Worm (Caenorhabditis elegans) whole organism, early embryonic: Measurements from ENCODE around the gene Y69A2AR.19.

ENCODE experiments used
- B0310.2 ChIP-seq: sonication (generic microtip); optimal IDR thresholded peaks from 2 replicates; lab custom pipeline; 2016; ENCODE audit warnings: mild to moderate bottlenecking, missing genetic modification characterization, missing compliant biosample characterization
- F13C5.2 ChIP-seq: sonication (generic microtip); optimal IDR thresholded peaks from 2 replicates; lab custom pipeline; 2017; ENCODE audit warnings: mild to moderate bottlenecking, missing genetic modification characterization, inconsistent platforms, missing compliant biosample characterization
- aly-1 ChIP-seq: sonication (generic microtip); optimal IDR thresholded peaks from 2 replicates; lab custom pipeline; 2016; ENCODE audit warnings: missing genetic modification characterization, missing compliant biosample characterization
- ama-1 ChIP-seq: fragments of 150-350 bp; optimal IDR thresholded peaks from 2 replicates; lab custom pipeline; 2014
- ceh-13 ChIP-seq: fragments of 200-800 bp; sonication (Bioruptor generic); optimal IDR thresholded peaks from 2 replicates; lab custom pipeline; 2018; ENCODE audit warnings: mild to moderate bottlenecking, missing genetic modification characterization, missing compliant biosample characterization
- ceh-36 ChIP-seq: sonication (generic microtip); optimal IDR thresholded peaks from 2 replicates; lab custom pipeline; 2016; ENCODE audit warnings: missing genetic modification characterization, inconsistent platforms, missing compliant biosample characterization
- ets-7 ChIP-seq: sonication (generic microtip); optimal IDR thresholded peaks from 2 replicates; lab custom pipeline; 2016; ENCODE audit warnings: missing genotype, missing genetic modification characterization, missing compliant biosample characterization
- flt-1 ChIP-seq: fragments of 200-800 bp; sonication (Bioruptor generic); IDR thresholded peaks from 2 replicates; pipeline ENCODE4 v1.3.6; 2022; ENCODE audit warnings: missing genetic modification characterization, missing compliant biosample characterization
- hmbx-1 ChIP-seq: sonication (generic microtip); optimal IDR thresholded peaks from 2 replicates; lab custom pipeline; 2016; ENCODE audit warnings: mild to moderate bottlenecking, missing genetic modification characterization, missing compliant biosample characterization
- hmg-4 ChIP-seq: fragments of 200-800 bp; sonication (Bioruptor generic); optimal IDR thresholded peaks from 2 replicates; lab custom pipeline; 2018; ENCODE audit warnings: mild to moderate bottlenecking, missing genetic modification characterization, missing compliant biosample characterization
- hnd-1 ChIP-seq: sonication (generic microtip); optimal IDR thresholded peaks from 2 replicates; lab custom pipeline; 2016; ENCODE audit warnings: missing genetic modification characterization, missing compliant biosample characterization
- pes-1 ChIP-seq: fragments of 200-800 bp; sonication (Bioruptor generic); IDR thresholded peaks from 2 replicates; pipeline ENCODE4 v1.3.6; 2022; ENCODE audit warnings: missing genetic modification reagents, missing genetic modification characterization, missing compliant biosample characterization
- scrt-1 ChIP-seq: fragments of 200-800 bp; sonication (Bioruptor generic); IDR thresholded peaks from 2 replicates; pipeline ENCODE4 v1.3.6; 2022; ENCODE audit warnings: missing genetic modification characterization, missing compliant biosample characterization
- sea-1 ChIP-seq: fragments of 200-800 bp; sonication (Bioruptor generic); conservative IDR thresholded peaks from 2 replicates; pipeline ENCODE4 v1.3.6; 2022; ENCODE audit warnings: missing genetic modification characterization, missing compliant biosample characterization
- tbx-11 ChIP-seq: fragments of 200-800 bp; sonication (Bioruptor generic); IDR thresholded peaks from 2 replicates; pipeline ENCODE4 v1.3.6; 2022; ENCODE audit warnings: missing genetic modification characterization, missing compliant biosample characterization
- tbx-37 ChIP-seq: fragments of 200-800 bp; sonication (Bioruptor generic); conservative IDR thresholded peaks from 2 replicates; pipeline ENCODE4 v1.3.6; 2022; ENCODE audit warnings: missing genetic modification reagents, missing genetic modification characterization, missing compliant biosample characterization
- tra-4 ChIP-seq: sonication (generic microtip); optimal IDR thresholded peaks from 2 replicates; lab custom pipeline; 2017; ENCODE audit warnings: missing genetic modification characterization, missing compliant biosample characterization

Y69A2AR.19 gene

DNA sequence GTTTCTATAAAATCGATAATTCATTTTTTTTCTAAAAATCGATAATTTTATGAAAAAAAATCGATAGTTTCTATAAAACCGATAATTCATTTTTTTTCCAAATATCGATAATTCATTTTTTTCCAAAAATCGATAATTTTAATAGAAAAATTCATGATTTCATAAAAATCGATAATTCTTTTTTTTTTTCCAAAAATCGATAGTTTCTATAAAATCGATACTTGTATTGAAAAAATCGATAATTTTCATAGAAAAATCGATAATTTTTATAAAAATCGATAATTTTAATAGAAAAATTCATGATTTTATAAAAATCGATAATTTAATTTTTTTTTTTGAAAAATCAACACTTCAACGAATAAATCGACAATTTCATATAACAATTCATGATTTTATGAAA lies 40.7 kb downstream of the Y69A2AR.19 start:
- TF ChIP-seq tbx-11 (GFP tag; lab: Robert Waterston, UW) (no peak), hmbx-1 (tag; lab: Kevin White, UChicago) (no peak), ama-1 (lab: Kevin White, UChicago) (no peak), scrt-1 (GFP tag; lab: Robert Waterston, UW) (no peak), tra-4 (no peak), tbx-37 (GFP tag; lab: Robert Waterston, UW) (no peak), aly-1 (tag; lab: Kevin White, UChicago) (no peak), ets-7 (tag; lab: Kevin White, UChicago) (no peak), sea-1 (no peak), flt-1 (no peak), ceh-36 (tag; lab: Kevin White, UChicago) (no peak), hnd-1 (no peak), B0310.2 (tag; lab: Kevin White, UChicago) (no peak)

DNA sequence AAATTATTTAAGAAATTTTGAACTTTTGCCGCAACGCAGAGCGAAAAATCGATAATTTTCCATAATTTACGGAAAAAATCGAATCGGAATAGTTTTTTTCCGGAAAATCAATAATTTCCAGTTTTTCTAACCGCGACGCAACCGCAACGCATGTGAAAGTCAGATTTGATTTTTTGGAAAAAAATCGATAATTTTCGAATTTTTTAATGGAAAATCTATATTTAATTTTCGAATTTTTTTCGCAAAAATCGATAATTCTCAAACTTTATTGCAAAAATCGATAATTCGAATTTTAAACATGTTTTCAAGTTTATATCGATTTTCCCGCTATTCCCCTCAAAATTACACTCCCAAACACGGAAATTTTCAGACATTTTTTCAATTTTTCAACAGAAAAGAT lies 41.7 kb downstream of the Y69A2AR.19 start:
- no peak for TF ChIP-seq tbx-37 (GFP tag; lab: Robert Waterston, UW)

DNA sequence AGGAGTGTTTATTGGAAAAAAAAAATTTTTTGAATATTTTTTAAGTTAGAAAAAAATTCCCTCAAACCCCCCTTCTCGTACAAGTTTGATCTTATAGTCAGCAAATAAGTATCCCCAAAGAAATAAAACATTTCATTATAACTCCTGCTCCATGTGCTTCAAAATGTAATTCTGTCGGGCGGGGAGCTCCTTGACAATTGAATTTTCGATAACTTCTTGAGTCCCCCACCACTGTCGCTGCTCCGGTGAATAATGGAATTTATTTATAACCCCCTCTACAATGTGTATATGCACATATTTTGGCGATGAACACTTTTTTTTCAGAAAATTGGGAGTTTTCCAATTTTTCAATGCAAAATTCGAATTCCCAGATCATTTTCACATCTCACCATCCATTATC lies 49.1 kb downstream of the Y69A2AR.19 start:
- TF ChIP-seq ets-7 (tag; lab: Kevin White, UChicago) (no peak), B0310.2 (tag; lab: Kevin White, UChicago) (no peak), scrt-1 (GFP tag; lab: Robert Waterston, UW) (no peak), hmg-4 (GFP tag; lab: Kevin White, UChicago) (no peak), hmbx-1 (tag; lab: Kevin White, UChicago) (no peak), hnd-1 (no peak), F13C5.2 (no peak), pes-1 (GFP tag; lab: Robert Waterston, UW) (no peak), tbx-37 (GFP tag; lab: Robert Waterston, UW) (no peak), ceh-36 (tag; lab: Kevin White, UChicago) (no peak), tra-4 (no peak), sea-1 (no peak), ceh-13 (no peak), flt-1 (no peak), aly-1 (tag; lab: Kevin White, UChicago) (no peak)

DNA sequence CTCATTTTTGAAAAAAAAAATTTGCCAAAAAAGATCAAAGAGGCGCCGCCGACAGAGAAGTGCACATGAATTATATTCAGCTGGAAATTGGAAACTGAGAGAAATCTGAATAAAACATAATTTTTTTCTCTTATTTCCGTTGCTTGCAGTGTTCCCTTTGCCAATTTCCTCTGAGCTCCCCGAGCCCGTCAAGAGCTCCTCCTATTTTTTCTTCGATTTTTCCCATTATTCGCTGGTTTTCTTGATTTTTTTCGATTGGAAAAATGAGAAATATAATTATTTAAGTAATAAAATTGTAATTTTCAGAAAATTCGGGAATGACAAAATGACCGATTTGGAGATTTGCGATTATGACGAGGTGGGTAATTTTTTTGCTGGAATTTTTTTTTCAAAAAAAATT lies 53.4 kb downstream of the Y69A2AR.19 start, which contains the start of gene sprr-3:
Gene sprr-3 (plus strand): TSS at position 301 of the 400 bp plus-strand sequence.
- no peak for TF ChIP-seq flt-1
- no peak for TF ChIP-seq hmg-4 (GFP tag; lab: Kevin White, UChicago)
- TF ChIP-seq ets-7 (tag; lab: Kevin White, UChicago) = no peak
- no peak for TF ChIP-seq hnd-1
- no peak for TF ChIP-seq ama-1 (lab: Kevin White, UChicago)
- TF ChIP-seq tra-4 = no peak
- TF ChIP-seq tbx-11 (GFP tag; lab: Robert Waterston, UW) = no peak
